Fruit fly (Drosophila melanogaster): Measurements from ENCODE around the gene CG11327.

Gene CG11327

dm6 chr2L:6723750-6724503 is 37.4 kb upstream of the CG11327 start, which contains the start of gene Liprin-alpha (continued):
- TF ChIP-seq cg (GFP tag; optimal IDR thresholded peaks at IDR 0.05) (peak; percentile 99), CG7963 (GFP tag; IDR thresholded peaks at IDR 0.05; ENCODE audit: partially characterized antibody) (0 out of 3 replicates have a peak, but pooled peaks have one; percentile 4), CG13123 (GFP tag; optimal IDR thresholded peaks at IDR 0.05) (no peak), CG8478 (optimal IDR thresholded peaks at IDR 0.05) (peak; percentile 88), CkIIα-i1 (GFP tag; IDR thresholded peaks at IDR 0.05) (no peak), Pdp1 (GFP tag; optimal IDR thresholded peaks at IDR 0.05) (peak in 1 of 2 experiments; percentile 37), MBD-R2 (GFP tag; IDR thresholded peaks at IDR 0.05) (no peak; the same call in 1 of the 2 replicates), CG2889 (GFP tag; IDR thresholded peaks at IDR 0.05) (no peak), CG4404 (GFP tag; IDR thresholded peaks at IDR 0.05) (no peak), rib (GFP tag; IDR thresholded peaks at IDR 0.05) (0 out of 2 replicates have a peak, but pooled peaks have one; percentile 33), CG8359 (GFP tag; optimal IDR thresholded peaks at IDR 0.05; ENCODE audit: borderline replicate concordance) (no peak), CG9797 (GFP tag; optimal IDR thresholded peaks at IDR 0.05) (peak; percentile 51), slou (GFP tag; optimal IDR thresholded peaks at IDR 0.05) (no peak), CG1529 (GFP tag; optimal IDR thresholded peaks at IDR 0.05) (peak; percentile 87), dysf (GFP tag; IDR thresholded peaks at IDR 0.05) (no peak), CG17612 (GFP tag; IDR thresholded peaks at IDR 0.05) (no peak), otp (GFP tag; IDR thresholded peaks at IDR 0.05) (no peak), zen (tag; optimal IDR thresholded peaks at IDR 0.05) (peak; percentile 16)

- TF ChIP-seq CG10543 (GFP tag; optimal IDR thresholded peaks at IDR 0.05): peak; percentile 50
- peak; percentile 100 for TF ChIP-seq cg (GFP tag; optimal IDR thresholded peaks at IDR 0.05)
- TF ChIP-seq lov (optimal IDR thresholded peaks at IDR 0.05): no peak
- TF ChIP-seq lov (GFP tag; IDR thresholded peaks at IDR 0.05): no peak
- TF ChIP-seq CG10209 (GFP tag; optimal IDR thresholded peaks at IDR 0.05): no peak
- peak; percentile 38 for TF ChIP-seq zen (tag; optimal IDR thresholded peaks at IDR 0.05)
- TF ChIP-seq CG6272 (GFP tag; IDR thresholded peaks at IDR 0.05): no peak
- peak; percentile 51 for TF ChIP-seq Sin3A (optimal IDR thresholded peaks at IDR 0.05)
- no peak for TF ChIP-seq dan (GFP tag; IDR thresholded peaks at IDR 0.05)
- TF ChIP-seq trem (tag; optimal IDR thresholded peaks at IDR 0.05): peak; percentile 65
- peak; percentile 91 for TF ChIP-seq MESR4 (GFP tag; optimal IDR thresholded peaks at IDR 0.05)
- no peak for TF ChIP-seq maf-S (GFP tag; optimal IDR thresholded peaks at IDR 0.05)
- no peak for TF ChIP-seq CTCF (GFP tag; optimal IDR thresholded peaks at IDR 0.05)
- TF ChIP-seq Hmr (GFP tag; optimal IDR thresholded peaks at IDR 0.05): no peak
- no peak for TF ChIP-seq prd (optimal IDR thresholded peaks at IDR 0.05)
- no peak; the same call in 2 of the 3 replicates for TF ChIP-seq prd (GFP tag; IDR thresholded peaks at IDR 0.05)
- no peak for TF ChIP-seq CG7556 (GFP tag; optimal IDR thresholded peaks at IDR 0.05)
- TF ChIP-seq gcm (GFP tag; optimal IDR thresholded peaks at IDR 0.05): no peak
- peak; percentile 96 for TF ChIP-seq tna (GFP tag; IDR thresholded peaks at IDR 0.05; ENCODE audit: partially characterized antibody)
- TF ChIP-seq CG8089 (GFP tag; optimal IDR thresholded peaks at IDR 0.05): no peak
- peak; percentile 52 for TF ChIP-seq HmgZ (tag; optimal IDR thresholded peaks at IDR 0.05)
- no peak for TF ChIP-seq CG2120 (GFP tag; optimal IDR thresholded peaks at IDR 0.05)
- TF ChIP-seq nom (GFP tag; optimal IDR thresholded peaks at IDR 0.05): peak; percentile 36
- no peak for TF ChIP-seq sens-2 (GFP tag; IDR thresholded peaks at IDR 0.05)
- TF ChIP-seq CG42726 (GFP tag; IDR thresholded peaks at IDR 0.05; ENCODE audit: partially characterized antibody): peak; percentile 85
- no peak for TF ChIP-seq bsh (GFP tag; optimal IDR thresholded peaks at IDR 0.05)
- TF ChIP-seq unc-4 (GFP tag; IDR thresholded peaks at IDR 0.05; ENCODE audit: partially characterized antibody): peak; percentile 86
- TF ChIP-seq crol (GFP tag; IDR thresholded peaks at IDR 0.05): 0 out of 2 replicates have a peak, but pooled peaks have one; percentile 35
- TF ChIP-seq CG10267 (tag; optimal IDR thresholded peaks at IDR 0.05): peak; percentile 28
- TF ChIP-seq CG13775 (GFP tag; optimal IDR thresholded peaks at IDR 0.05): no peak
- TF ChIP-seq Nf-YA (GFP tag; IDR thresholded peaks at IDR 0.05): no peak
Observed at dm6 chr2L:6722822-6723749, 36.6 kb upstream of the CG11327 start, which contains the start of gene homer. Gene homer (minus strand): TSS chr2L:6723359.

Measured in whole organism, embryonic.